Worm (Caenorhabditis elegans) whole organism, early embryonic: ENCODE data around the gene F07E5.7.
"Not testable (repeated sequence)": the region's sequence is repeated elsewhere in the genome, so short reads cannot be mapped to it uniquely, and the experiment has no call there.

Experiments
- B0310.2 ChIP-seq: sonication (generic microtip); optimal IDR thresholded peaks from 2 replicates; lab custom pipeline; 2016; ENCODE audit warnings: mild to moderate bottlenecking, missing genetic modification characterization, missing compliant biosample characterization
- F13C5.2 ChIP-seq: sonication (generic microtip); optimal IDR thresholded peaks from 2 replicates; lab custom pipeline; 2017; ENCODE audit warnings: mild to moderate bottlenecking, missing genetic modification characterization, inconsistent platforms, missing compliant biosample characterization
- aly-1 ChIP-seq: sonication (generic microtip); optimal IDR thresholded peaks from 2 replicates; lab custom pipeline; 2016; ENCODE audit warnings: missing genetic modification characterization, missing compliant biosample characterization
- ama-1 ChIP-seq: fragments of 150-350 bp; optimal IDR thresholded peaks from 2 replicates; lab custom pipeline; 2014
- ceh-13 ChIP-seq: fragments of 200-800 bp; sonication (Bioruptor generic); optimal IDR thresholded peaks from 2 replicates; lab custom pipeline; 2018; ENCODE audit warnings: mild to moderate bottlenecking, missing genetic modification characterization, missing compliant biosample characterization
- ceh-36 ChIP-seq: sonication (generic microtip); optimal IDR thresholded peaks from 2 replicates; lab custom pipeline; 2016; ENCODE audit warnings: missing genetic modification characterization, inconsistent platforms, missing compliant biosample characterization
- ets-7 ChIP-seq: sonication (generic microtip); optimal IDR thresholded peaks from 2 replicates; lab custom pipeline; 2016; ENCODE audit warnings: missing genotype, missing genetic modification characterization, missing compliant biosample characterization
- flt-1 ChIP-seq: fragments of 200-800 bp; sonication (Bioruptor generic); IDR thresholded peaks from 2 replicates; pipeline ENCODE4 v1.3.6; 2022; ENCODE audit warnings: missing genetic modification characterization, missing compliant biosample characterization
- hmbx-1 ChIP-seq: sonication (generic microtip); optimal IDR thresholded peaks from 2 replicates; lab custom pipeline; 2016; ENCODE audit warnings: mild to moderate bottlenecking, missing genetic modification characterization, missing compliant biosample characterization
- hmg-4 ChIP-seq: fragments of 200-800 bp; sonication (Bioruptor generic); optimal IDR thresholded peaks from 2 replicates; lab custom pipeline; 2018; ENCODE audit warnings: mild to moderate bottlenecking, missing genetic modification characterization, missing compliant biosample characterization
- hnd-1 ChIP-seq: sonication (generic microtip); optimal IDR thresholded peaks from 2 replicates; lab custom pipeline; 2016; ENCODE audit warnings: missing genetic modification characterization, missing compliant biosample characterization
- pes-1 ChIP-seq: fragments of 200-800 bp; sonication (Bioruptor generic); IDR thresholded peaks from 2 replicates; pipeline ENCODE4 v1.3.6; 2022; ENCODE audit warnings: missing genetic modification reagents, missing genetic modification characterization, missing compliant biosample characterization
- scrt-1 ChIP-seq: fragments of 200-800 bp; sonication (Bioruptor generic); IDR thresholded peaks from 2 replicates; pipeline ENCODE4 v1.3.6; 2022; ENCODE audit warnings: missing genetic modification characterization, missing compliant biosample characterization
- sea-1 ChIP-seq: fragments of 200-800 bp; sonication (Bioruptor generic); conservative IDR thresholded peaks from 2 replicates; pipeline ENCODE4 v1.3.6; 2022; ENCODE audit warnings: missing genetic modification characterization, missing compliant biosample characterization
- tbx-11 ChIP-seq: fragments of 200-800 bp; sonication (Bioruptor generic); IDR thresholded peaks from 2 replicates; pipeline ENCODE4 v1.3.6; 2022; ENCODE audit warnings: missing genetic modification characterization, missing compliant biosample characterization
- tbx-37 ChIP-seq: fragments of 200-800 bp; sonication (Bioruptor generic); conservative IDR thresholded peaks from 2 replicates; pipeline ENCODE4 v1.3.6; 2022; ENCODE audit warnings: missing genetic modification reagents, missing genetic modification characterization, missing compliant biosample characterization
- tra-4 ChIP-seq: sonication (generic microtip); optimal IDR thresholded peaks from 2 replicates; lab custom pipeline; 2017; ENCODE audit warnings: missing genetic modification characterization, missing compliant biosample characterization

Gene F07E5.7

ce11 chrII:2080425-2080824 lies 9.1 kb upstream of the F07E5.7 start, which contains the start of gene F07E5.9:
Gene F07E5.9, minus strand, starts transcription at chrII:2080525.
- TF ChIP-seq tbx-37 (GFP tag; lab: Robert Waterston, UW) (no peak), pes-1 (no peak), hnd-1 (tag; lab: Kevin White, UChicago) (no peak), flt-1 (GFP tag; lab: Robert Waterston, UW) (no peak), ama-1 (no peak), tbx-11 (no peak), B0310.2 (no peak), hmbx-1 (no peak), hmg-4 (GFP tag; lab: Kevin White, UChicago) (no peak), aly-1 (tag; lab: Kevin White, UChicago) (no peak)

DNA sequence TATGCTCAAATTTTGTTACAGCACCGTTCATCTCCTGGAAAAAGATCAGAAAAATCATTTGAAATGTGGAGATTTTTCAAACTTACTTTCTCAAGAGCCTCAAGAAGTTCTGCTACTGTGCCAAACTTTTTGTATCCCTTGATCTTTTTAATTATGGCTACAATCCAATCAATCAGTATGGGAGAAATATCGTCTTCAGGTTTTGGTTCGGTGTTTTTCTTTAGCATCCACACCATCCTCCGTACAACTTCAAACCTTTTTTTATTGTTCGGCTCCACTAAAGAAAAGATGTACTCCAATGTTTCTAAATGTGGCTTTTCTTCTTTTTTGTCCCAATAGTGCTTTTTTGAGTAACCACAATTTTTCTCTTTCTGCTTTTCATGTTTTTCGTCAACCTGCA lies 5.1 kb upstream of the F07E5.7 start:
- TF ChIP-seq ets-7 (no peak), flt-1 (GFP tag; lab: Robert Waterston, UW) (no peak), hnd-1 (tag; lab: Kevin White, UChicago) (no peak), tra-4 (no peak), scrt-1 (GFP tag; lab: Robert Waterston, UW) (no peak), F13C5.2 (tag; lab: Kevin White, UChicago) (no peak), ceh-36 (tag; lab: Kevin White, UChicago) (no peak), tbx-11 (no peak)

ce11 chrII:2075513-2075912 lies 4.2 kb upstream of the F07E5.7 start, which contains the start of gene F07E5.8:
Gene F07E5.8, minus strand, starts transcription at chrII:2075613.
- TF ChIP-seq flt-1 (GFP tag; lab: Robert Waterston, UW) (no peak), sea-1 (GFP tag; lab: Robert Waterston, UW) (no peak), tbx-11 (no peak), F13C5.2 (tag; lab: Kevin White, UChicago) (no peak), B0310.2 (no peak)

DNA sequence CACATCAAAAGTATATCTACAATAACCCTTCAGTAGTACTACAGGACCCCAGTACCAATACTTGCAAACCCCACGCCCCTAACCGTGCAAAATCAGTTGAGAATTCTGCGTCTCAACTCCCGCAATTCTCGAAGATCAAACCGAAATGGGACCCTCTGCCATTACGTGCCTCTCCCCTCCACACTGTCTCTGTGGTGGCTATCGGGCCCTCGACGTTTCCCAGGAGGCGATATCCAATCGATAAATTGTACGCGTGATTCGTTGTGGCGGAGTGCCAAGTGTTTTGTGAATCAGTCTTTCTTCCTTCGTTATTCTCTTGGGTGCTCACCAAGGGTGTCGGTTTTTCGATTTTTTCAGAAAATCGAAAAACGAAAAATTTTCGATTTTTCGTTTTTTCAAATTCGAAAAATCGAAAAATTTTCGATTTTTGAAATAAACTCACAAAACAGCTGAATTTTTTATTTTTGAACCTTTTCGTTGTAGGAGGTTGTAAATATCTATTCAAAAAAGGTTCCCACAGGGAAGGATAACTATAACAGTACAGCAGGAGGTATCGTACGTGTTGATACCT lies 3.8 kb downstream of the F07E5.7 start, which contains the start of gene F07E5.12:
TSS of gene F07E5.12 (plus strand) at position 521 of the 571 bp plus-strand sequence.
- not testable (repeated sequence) for TF ChIP-seq pes-1; ama-1; F13C5.2 (tag; lab: Kevin White, UChicago)

DNA sequence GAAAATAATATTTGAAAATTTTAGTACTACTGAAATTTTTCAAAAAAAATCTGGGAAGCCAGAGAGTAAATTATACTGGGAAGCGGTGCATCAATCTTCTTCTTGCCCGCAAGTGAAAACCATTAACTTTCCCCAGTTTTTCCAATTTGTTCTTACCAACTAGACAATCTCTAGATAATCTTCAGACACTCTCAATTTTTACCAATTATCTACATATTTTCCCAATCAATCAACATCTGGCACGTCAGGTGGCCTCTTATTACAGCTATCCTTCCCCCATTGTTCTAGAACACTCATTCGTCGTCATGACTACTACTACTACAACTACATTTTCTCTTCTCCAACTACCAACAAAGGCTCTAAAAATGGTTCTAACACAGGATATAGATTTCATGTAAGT lies 6.8 kb downstream of the F07E5.7 start, which contains the start of gene fbxb-6:
TSS of gene fbxb-6 (plus strand) at position 301 of the 400 bp plus-strand sequence.
- TF ChIP-seq hmbx-1 (no peak), ceh-36 (tag; lab: Kevin White, UChicago) (no peak), scrt-1 (GFP tag; lab: Robert Waterston, UW) (no peak), ceh-13 (GFP tag; lab: Kevin White, UChicago) (no peak), hnd-1 (tag; lab: Kevin White, UChicago) (no peak), B0310.2 (no peak), flt-1 (GFP tag; lab: Robert Waterston, UW) (no peak), tbx-37 (GFP tag; lab: Robert Waterston, UW) (no peak), pes-1 (no peak), ets-7 (no peak), hmg-4 (GFP tag; lab: Kevin White, UChicago) (no peak), tbx-11 (no peak), tra-4 (no peak), ama-1 (no peak), sea-1 (GFP tag; lab: Robert Waterston, UW) (no peak), aly-1 (tag; lab: Kevin White, UChicago) (no peak), F13C5.2 (tag; lab: Kevin White, UChicago) (no peak)

ce11 chrII:2063989-2064388 lies 7.3 kb downstream of the F07E5.7 start, which contains the start of gene F07E5.13:
Gene F07E5.13, minus strand, starts transcription at chrII:2064089.
- no peak for TF ChIP-seq tbx-37 (GFP tag; lab: Robert Waterston, UW)
- TF ChIP-seq F13C5.2 (tag; lab: Kevin White, UChicago): no peak
- TF ChIP-seq ceh-13 (GFP tag; lab: Kevin White, UChicago): no peak
- no peak for TF ChIP-seq pes-1
- no peak for TF ChIP-seq hnd-1 (tag; lab: Kevin White, UChicago)
- no peak for TF ChIP-seq tra-4
- no peak for TF ChIP-seq ama-1
- no peak for TF ChIP-seq flt-1 (GFP tag; lab: Robert Waterston, UW)
- no peak for TF ChIP-seq ceh-36 (tag; lab: Kevin White, UChicago)
- no peak for TF ChIP-seq hmbx-1
- no peak for TF ChIP-seq sea-1 (GFP tag; lab: Robert Waterston, UW)
- TF ChIP-seq tbx-11: no peak
- no peak for TF ChIP-seq hmg-4 (GFP tag; lab: Kevin White, UChicago)
- no peak for TF ChIP-seq scrt-1 (GFP tag; lab: Robert Waterston, UW)
- no peak for TF ChIP-seq aly-1 (tag; lab: Kevin White, UChicago)
- no peak for TF ChIP-seq B0310.2

DNA sequence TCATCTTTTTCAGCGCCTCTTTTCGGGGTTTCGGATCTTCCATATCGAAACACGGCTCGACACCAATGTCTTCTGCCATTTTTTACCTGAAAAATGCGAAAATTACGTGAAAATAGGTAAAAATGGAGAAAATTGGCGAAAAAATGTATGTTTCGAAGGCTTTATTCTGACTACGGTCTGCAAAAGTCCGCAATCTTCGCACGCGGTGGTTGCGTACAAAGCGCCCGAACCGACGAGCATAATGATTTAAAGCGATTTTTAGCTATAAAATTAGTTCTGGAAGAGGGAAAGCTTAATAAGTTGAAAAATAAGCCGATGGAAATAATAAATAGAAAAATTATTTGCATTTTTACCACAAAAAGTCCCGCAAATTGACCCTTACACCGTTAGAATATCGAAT lies 12.3 kb downstream of the F07E5.7 start, which contains the start of gene F07E5.5:
TSS of gene F07E5.5 (minus strand) at position 86 of the 400 bp plus-strand sequence.
- no peak for TF ChIP-seq hmbx-1
- no peak for TF ChIP-seq sea-1 (GFP tag; lab: Robert Waterston, UW)
- no peak for TF ChIP-seq ama-1
- TF ChIP-seq tbx-37 (GFP tag; lab: Robert Waterston, UW): no peak
- no peak for TF ChIP-seq tra-4
- TF ChIP-seq pes-1: no peak
- TF ChIP-seq scrt-1 (GFP tag; lab: Robert Waterston, UW): no peak
- no peak for TF ChIP-seq aly-1 (tag; lab: Kevin White, UChicago)
- TF ChIP-seq tbx-11: no peak
- TF ChIP-seq hmg-4 (GFP tag; lab: Kevin White, UChicago): no peak
- no peak for TF ChIP-seq F13C5.2 (tag; lab: Kevin White, UChicago)
- TF ChIP-seq flt-1 (GFP tag; lab: Robert Waterston, UW): no peak
- TF ChIP-seq hnd-1 (tag; lab: Kevin White, UChicago): no peak
- no peak for TF ChIP-seq ceh-36 (tag; lab: Kevin White, UChicago)
- no peak for TF ChIP-seq B0310.2
- no peak for TF ChIP-seq ceh-13 (GFP tag; lab: Kevin White, UChicago)
